Worm (Caenorhabditis elegans) whole organism, midembryonic: ENCODE measurements around the gene rde-4.

Source experiments
- T22C8.4 ChIP-seq: fragments of 200-800 bp; sonication (Bioruptor generic); IDR thresholded peaks from 2 replicates; pipeline ENCODE4 v1.3.6; 2022; ENCODE audit warnings: missing genetic modification characterization, missing compliant biosample characterization
- cog-1 ChIP-seq: sonication (generic microtip); optimal IDR thresholded peaks from 2 replicates; lab custom pipeline; 2016; ENCODE audit warnings: missing genetic modification characterization, missing compliant biosample characterization
- flt-1 ChIP-seq: fragments of 200-800 bp; sonication (Bioruptor generic); IDR thresholded peaks from 2 replicates; pipeline ENCODE4 v1.3.6; 2022; ENCODE audit warnings: missing genetic modification characterization, missing compliant biosample characterization
- klf-2 ChIP-seq: fragments of 200-800 bp; sonication (Bioruptor generic); conservative IDR thresholded peaks from 2 replicates; pipeline ENCODE4 v1.3.6; 2022; ENCODE audit warnings: missing genetic modification reagents, missing genetic modification characterization, missing compliant biosample characterization
- med-1 ChIP-seq: sonication (generic microtip); optimal IDR thresholded peaks from 2 replicates; lab custom pipeline; 2017; ENCODE audit warnings: missing genetic modification characterization, mild to moderate bottlenecking, missing compliant biosample characterization, antibody characterized with exemption, missing genetic modification reagents; ENCODE audit not compliant: insufficient read depth
- ref-1 ChIP-seq: fragments of 200-800 bp; sonication (Bioruptor generic); conservative IDR thresholded peaks from 2 replicates; pipeline ENCODE4 v1.3.6; 2022; ENCODE audit warnings: missing genetic modification reagents, missing genetic modification characterization, missing compliant biosample characterization
- tab-1 ChIP-seq: fragments of 200-800 bp; sonication (Bioruptor generic); IDR thresholded peaks from 2 replicates; pipeline ENCODE4 v1.3.6; 2022; ENCODE audit warnings: missing genetic modification characterization, missing compliant biosample characterization
- ztf-23 ChIP-seq: fragments of 200-800 bp; sonication (Bioruptor generic); IDR thresholded peaks from 2 replicates; pipeline ENCODE4 v1.3.6; 2022; ENCODE audit warnings: missing genetic modification reagents, missing genetic modification characterization, missing compliant biosample characterization
- ztf-29 ChIP-seq: fragments of 200-800 bp; sonication (Bioruptor generic); IDR thresholded peaks from 2 replicates; pipeline ENCODE4 v1.3.6; 2022; ENCODE audit warnings: missing genetic modification reagents, missing genetic modification characterization, missing compliant biosample characterization

The rde-4 gene

DNA sequence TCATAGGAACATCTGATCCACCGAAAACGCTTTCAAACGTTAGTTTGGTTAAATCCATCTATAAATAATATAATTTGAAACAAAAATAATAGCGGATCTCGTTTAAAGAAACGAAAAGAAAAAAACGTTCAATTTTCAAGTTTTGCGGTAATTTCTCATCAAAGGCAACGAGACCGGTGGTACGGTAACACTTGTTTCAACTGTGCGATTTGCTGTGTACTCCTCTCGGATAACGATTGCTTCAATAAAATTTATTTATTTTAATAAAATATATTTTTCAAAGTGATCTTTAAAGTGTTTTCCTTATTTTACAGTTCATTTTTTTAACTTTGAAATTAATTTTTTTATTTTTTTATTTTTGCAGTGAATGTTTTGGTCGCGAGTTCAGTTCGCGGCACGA, at the start of gene rde-4, which contains the start of gene cox-14:
rde-4 (minus strand) TSS at position 60 of the 400 bp plus-strand sequence.
cox-14 (plus strand) TSS at position 356 of the 400 bp plus-strand sequence.
- no peak for TF ChIP-seq cog-1 (tag; lab: Kevin White, UChicago)
- no peak for TF ChIP-seq klf-2 (GFP tag; lab: Robert Waterston, UW)
- TF ChIP-seq ztf-23 (GFP tag; lab: Robert Waterston, UW): no peak
- no peak for TF ChIP-seq tab-1
- no peak for TF ChIP-seq flt-1 (GFP tag; lab: Robert Waterston, UW)

DNA sequence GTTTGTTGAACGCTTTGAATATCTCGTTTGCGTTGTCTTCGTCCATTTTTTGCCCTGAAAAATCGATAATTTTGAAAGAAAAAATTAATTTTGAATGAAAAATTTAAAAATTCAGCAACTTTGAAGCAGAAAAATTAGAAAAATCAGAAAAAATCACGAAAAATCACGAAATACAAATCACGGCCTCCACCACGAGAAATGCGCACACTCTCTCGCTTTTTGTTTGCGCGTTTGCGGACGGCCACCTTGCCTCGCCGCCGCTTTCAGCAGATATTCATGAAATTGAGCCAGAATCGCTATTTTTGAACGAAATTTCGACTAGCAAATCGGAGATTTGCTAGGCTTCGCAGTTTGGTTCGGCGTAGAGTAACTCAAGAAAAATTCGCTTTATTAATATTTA, 48.4 kb upstream of the rde-4 start, which contains the start of gene inpp-4B:
inpp-4B (minus strand) TSS at position 54 of the 400 bp plus-strand sequence.
- TF ChIP-seq T22C8.4 (GFP tag; lab: Robert Waterston, UW): 0 out of 2 replicates have a peak, but pooled peaks have one; percentile 11

DNA sequence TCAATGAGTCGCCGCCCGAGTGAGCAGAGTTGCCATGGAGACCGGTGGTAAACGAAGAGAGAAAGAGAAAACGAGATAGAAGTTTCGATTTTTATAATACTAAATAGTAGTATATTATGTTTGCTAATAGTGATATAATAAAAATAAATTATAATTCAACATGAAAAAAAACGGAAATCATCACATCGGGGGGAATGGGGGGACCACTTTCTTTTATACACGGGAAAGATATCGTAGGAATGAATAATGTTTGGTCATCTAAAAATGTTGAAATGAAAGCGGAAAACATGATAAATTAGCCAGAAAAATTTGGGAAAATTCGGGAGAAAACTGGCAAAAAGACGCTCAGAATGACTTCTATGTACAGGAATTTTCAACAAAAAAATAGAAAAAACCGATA, 43.2 kb upstream of the rde-4 start, which contains the start of gene bbs-5:
bbs-5 (minus strand) TSS at position 101 of the 400 bp plus-strand sequence.
- TF ChIP-seq T22C8.4 (GFP tag; lab: Robert Waterston, UW) (no peak), ztf-29 (GFP tag; lab: Robert Waterston, UW) (no peak), ztf-23 (GFP tag; lab: Robert Waterston, UW) (no peak), cog-1 (tag; lab: Kevin White, UChicago) (no peak), ref-1 (no peak), tab-1 (no peak), klf-2 (GFP tag; lab: Robert Waterston, UW) (no peak), flt-1 (GFP tag; lab: Robert Waterston, UW) (no peak), med-1 (no peak)

DNA sequence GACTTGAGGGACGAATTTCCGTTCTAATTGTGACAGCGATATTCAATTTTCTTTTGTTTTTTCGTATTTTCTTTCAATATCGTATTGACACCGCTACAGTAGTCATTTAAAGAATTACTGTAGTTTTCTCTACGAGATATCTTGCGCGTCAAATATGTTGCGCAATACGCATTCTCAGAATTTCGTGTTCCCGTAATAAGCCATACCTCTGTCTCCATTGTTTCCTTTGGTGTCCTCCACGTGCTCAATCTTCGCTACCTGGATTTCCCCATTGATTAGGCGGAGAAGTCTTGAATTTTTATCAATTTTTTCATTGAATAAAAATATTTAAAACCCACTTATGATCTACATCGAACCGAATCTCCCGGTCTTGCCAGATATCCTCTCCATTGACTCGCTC, 42.8 kb upstream of the rde-4 start:
- TF ChIP-seq T22C8.4 (GFP tag; lab: Robert Waterston, UW): no peak
- TF ChIP-seq flt-1 (GFP tag; lab: Robert Waterston, UW): no peak
- no peak for TF ChIP-seq ztf-29 (GFP tag; lab: Robert Waterston, UW)
- TF ChIP-seq klf-2 (GFP tag; lab: Robert Waterston, UW): no peak

DNA sequence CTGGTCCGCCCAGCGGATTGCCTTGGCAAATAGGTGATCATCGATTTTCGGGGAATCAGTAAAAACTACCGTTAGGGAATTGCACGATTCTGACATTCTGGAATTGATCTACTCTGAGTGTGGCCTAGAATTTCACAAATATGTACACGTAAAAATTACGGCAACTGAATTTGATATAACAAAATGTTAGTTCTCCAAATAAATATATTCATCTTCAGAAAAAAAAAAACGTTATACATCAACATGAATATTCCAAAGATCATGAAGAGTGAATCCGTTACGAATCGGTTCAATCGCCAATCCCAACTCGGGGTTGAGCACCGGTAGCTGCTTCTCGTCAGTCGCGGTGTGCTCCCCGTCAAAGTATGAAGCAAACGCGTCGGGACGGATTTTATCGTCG, 40.2 kb upstream of the rde-4 start, which contains the start of gene rip-1:
rip-1 (minus strand) TSS at position 101 of the 400 bp plus-strand sequence.
- TF ChIP-seq ref-1 (no peak), med-1 (no peak), ztf-29 (GFP tag; lab: Robert Waterston, UW) (no peak), tab-1 (no peak), T22C8.4 (GFP tag; lab: Robert Waterston, UW) (no peak), ztf-23 (GFP tag; lab: Robert Waterston, UW) (no peak), cog-1 (tag; lab: Kevin White, UChicago) (no peak)

DNA sequence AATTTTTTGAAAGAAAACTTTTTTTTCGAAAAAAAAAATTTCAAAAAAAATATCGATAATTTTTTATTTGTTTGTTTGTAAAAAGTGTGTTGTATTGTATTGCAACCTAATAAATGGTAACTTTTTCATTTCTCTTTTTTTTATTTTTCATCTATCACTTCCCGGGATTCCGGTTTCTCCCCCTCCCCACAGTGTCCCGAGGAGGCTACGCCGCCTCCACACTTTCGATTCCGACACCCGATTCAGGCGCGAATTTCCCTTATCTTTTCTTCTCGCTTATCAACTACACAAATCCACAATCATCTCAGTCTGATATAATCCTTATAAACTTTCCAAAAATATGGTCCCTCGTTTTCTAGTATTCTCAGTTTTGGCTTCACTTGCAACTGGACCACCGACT, 36.1 kb upstream of the rde-4 start, which contains the start of gene R01H10.4:
R01H10.4 (plus strand) TSS at position 236 of the 400 bp plus-strand sequence.
- no peak for TF ChIP-seq ztf-29 (GFP tag; lab: Robert Waterston, UW)
- TF ChIP-seq med-1: no peak
- no peak for TF ChIP-seq ref-1
- no peak for TF ChIP-seq cog-1 (tag; lab: Kevin White, UChicago)
- no peak for TF ChIP-seq tab-1
- TF ChIP-seq T22C8.4 (GFP tag; lab: Robert Waterston, UW): no peak
- no peak for TF ChIP-seq klf-2 (GFP tag; lab: Robert Waterston, UW)
- TF ChIP-seq flt-1 (GFP tag; lab: Robert Waterston, UW): no peak
- TF ChIP-seq ztf-23 (GFP tag; lab: Robert Waterston, UW): no peak

DNA sequence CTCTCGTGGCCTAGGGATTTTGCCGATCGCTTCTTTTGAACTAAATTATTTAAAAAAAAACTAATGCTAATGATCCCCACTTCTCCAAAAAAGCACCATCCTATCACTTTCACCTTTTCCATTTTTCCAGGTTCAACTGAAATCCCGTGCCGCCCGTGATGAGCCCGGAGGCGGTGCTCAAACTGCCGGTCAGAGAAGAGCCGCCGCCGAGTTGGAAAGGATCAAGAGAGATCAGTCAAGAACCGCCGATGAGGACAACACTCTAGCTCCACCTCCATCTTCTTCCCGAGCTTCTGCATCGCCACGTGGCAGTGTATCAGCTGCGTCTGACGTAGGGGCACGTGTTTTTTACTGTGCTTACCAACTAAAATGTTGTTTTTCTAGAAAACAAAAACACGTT, 34.9 kb upstream of the rde-4 start:
- TF ChIP-seq ref-1: no peak
- TF ChIP-seq tab-1: no peak
- TF ChIP-seq ztf-29 (GFP tag; lab: Robert Waterston, UW): no peak
- TF ChIP-seq flt-1 (GFP tag; lab: Robert Waterston, UW): no peak
- TF ChIP-seq med-1: no peak
- no peak for TF ChIP-seq cog-1 (tag; lab: Kevin White, UChicago)
- TF ChIP-seq T22C8.4 (GFP tag; lab: Robert Waterston, UW): no peak
- TF ChIP-seq klf-2 (GFP tag; lab: Robert Waterston, UW): no peak
- no peak for TF ChIP-seq ztf-23 (GFP tag; lab: Robert Waterston, UW)

DNA sequence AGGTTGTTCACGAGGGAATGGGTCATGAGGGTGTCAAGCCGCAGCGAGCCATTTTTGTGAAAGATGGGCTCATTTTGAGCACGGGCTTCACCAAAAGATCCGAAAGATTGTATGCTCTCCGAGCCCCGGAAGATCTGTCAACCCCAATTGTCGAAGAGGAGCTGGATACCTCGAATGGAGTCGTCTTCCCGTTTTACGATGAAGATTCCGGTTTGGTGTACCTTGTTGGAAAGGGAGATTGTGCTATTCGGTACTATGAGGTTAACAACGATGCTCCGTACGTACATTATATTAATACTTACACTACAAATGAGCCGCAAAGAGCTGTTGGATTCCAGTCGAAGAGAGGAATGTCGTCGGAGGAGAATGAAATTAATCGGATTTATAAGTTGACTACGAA, 32.7 kb upstream of the rde-4 start:
- TF ChIP-seq flt-1 (GFP tag; lab: Robert Waterston, UW) (no peak), klf-2 (GFP tag; lab: Robert Waterston, UW) (no peak), ref-1 (no peak), tab-1 (no peak), med-1 (no peak), ztf-29 (GFP tag; lab: Robert Waterston, UW) (no peak), T22C8.4 (GFP tag; lab: Robert Waterston, UW) (no peak), ztf-23 (GFP tag; lab: Robert Waterston, UW) (no peak)

DNA sequence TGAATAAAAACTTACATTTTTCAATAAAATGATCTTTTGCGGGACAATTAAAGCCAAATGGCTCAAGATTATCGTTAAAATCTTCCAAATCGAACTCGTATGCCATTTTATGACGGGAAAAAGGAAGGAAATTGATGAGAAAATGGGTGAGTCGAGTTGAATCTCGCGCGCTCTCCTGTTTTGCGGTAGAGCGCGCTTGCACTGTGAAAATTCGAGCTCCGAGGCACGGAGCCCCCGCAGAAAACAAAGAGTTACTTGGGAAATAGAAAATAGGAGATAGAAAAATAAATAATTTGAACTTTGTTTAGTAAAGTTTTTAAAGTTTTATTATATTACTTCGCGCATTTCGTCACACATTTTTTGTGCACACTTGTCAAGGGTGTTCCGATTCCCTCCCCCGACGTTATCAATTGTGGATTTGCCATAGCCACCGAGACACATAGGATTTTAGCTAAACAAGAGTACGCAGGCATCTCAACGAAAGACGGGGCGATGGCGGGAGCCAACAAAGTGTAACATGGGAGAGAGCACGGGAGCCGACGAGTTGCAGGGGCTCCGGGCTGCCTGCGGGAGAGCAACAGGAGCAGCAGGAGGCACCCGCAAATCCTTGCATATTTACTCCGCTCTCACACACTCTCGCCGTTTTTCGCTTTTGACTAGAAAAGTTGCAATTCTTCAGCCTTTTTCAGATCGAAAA, 30.1 kb upstream of the rde-4 start, which contains the start of the genes div-1 and cor-1:
div-1 (minus strand) TSS at position 119 of the 697 bp plus-strand sequence.
cor-1 (plus strand) TSS at position 671 of the 697 bp plus-strand sequence.
- TF ChIP-seq ref-1: 0 out of 2 replicates have a peak, but pooled peaks have one; percentile 8
- TF ChIP-seq ztf-29 (GFP tag; lab: Robert Waterston, UW): no peak
- no peak for TF ChIP-seq flt-1 (GFP tag; lab: Robert Waterston, UW)
- no peak for TF ChIP-seq med-1

DNA sequence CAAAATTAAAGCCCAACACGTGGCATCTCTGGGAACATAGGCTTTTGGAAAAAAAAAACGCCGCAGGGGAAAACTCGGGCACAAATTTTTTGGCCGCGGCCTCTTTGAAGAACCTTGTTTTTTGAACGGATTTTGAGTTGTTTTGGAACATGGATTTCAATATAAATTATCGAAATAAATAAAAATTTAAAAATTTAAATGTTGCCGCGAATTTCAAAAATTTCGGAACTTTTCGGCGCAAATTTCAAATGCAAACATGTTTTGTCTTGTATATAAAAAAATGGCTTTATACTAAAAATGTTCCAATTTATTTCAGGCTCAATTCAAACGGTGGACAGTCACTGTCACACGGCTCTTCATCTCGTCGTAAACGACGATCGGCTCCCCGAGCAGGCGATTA, 25.6 kb upstream of the rde-4 start:
- TF ChIP-seq med-1 (no peak), tab-1 (no peak), ref-1 (no peak), cog-1 (tag; lab: Kevin White, UChicago) (no peak), ztf-23 (GFP tag; lab: Robert Waterston, UW) (no peak), T22C8.4 (GFP tag; lab: Robert Waterston, UW) (no peak), ztf-29 (GFP tag; lab: Robert Waterston, UW) (no peak), flt-1 (GFP tag; lab: Robert Waterston, UW) (no peak), klf-2 (GFP tag; lab: Robert Waterston, UW) (no peak)
